Worm (Caenorhabditis elegans) whole organism, L4/young adult: Measurements from ENCODE around the gene C56G2.22.

Source experiments
- W03F9.2 ChIP-seq: fragments of 150-350 bp; optimal IDR thresholded peaks from 2 replicates; lab custom pipeline; 2014; ENCODE audit warnings: missing biosample characterization, missing genetic modification characterization
- dao-5 ChIP-seq: sonication (generic microtip); optimal IDR thresholded peaks from 2 replicates; lab custom pipeline; 2016; ENCODE audit warnings: missing genotype, missing genetic modification characterization, moderate library complexity, missing compliant biosample characterization
- him-1 ChIP-seq: sonication (generic microtip); optimal IDR thresholded peaks from 2 replicates; lab custom pipeline; 2016; ENCODE audit warnings: missing genotype, missing genetic modification reagents, missing genetic modification characterization, missing compliant biosample characterization

Gene C56G2.22

DNA sequence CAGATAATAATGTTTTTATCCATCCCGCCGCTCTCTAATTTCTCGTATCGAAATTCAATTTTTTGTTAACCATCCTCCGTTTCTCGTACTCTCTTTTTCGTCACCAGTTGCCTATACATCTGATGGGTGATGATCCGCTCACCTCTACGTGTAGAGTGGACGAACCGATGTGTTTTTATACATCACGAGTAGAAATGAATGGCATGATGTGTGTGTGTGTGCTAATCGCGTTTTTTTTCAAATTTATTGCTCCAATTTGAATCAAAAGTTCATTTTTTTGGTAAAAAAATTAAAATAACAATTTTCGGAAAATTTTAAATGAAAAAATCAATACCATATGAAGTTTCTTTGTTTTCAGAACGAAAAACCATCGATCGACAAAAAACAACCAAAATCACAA is 9.8 kb downstream of the C56G2.22 start:
- no peak for TF ChIP-seq W03F9.2 (tag; lab: Kevin White, UChicago)
- TF ChIP-seq dao-5 (tag; lab: Kevin White, UChicago), result no peak

DNA sequence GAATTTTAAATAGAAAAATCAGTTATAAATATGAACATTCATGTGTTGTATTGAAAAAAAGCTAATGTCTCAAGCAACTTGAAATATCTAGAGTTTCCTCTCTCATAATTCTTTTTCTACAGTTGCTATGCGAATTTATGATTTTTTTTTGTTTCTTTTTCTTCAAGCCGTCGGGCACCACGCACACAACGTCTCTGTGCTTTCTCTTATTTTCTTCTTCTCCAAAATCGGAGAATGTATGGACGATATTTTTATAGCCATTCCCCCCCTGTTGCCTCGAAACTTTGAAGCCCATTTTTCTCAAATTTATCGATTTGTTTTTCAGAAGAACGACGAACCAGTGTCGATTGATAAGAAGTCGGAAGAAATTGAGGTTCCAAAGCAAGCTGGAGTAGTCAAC is 10.5 kb downstream of the C56G2.22 start:
- TF ChIP-seq him-1 (tag; lab: Kevin White, UChicago) (no peak), W03F9.2 (tag; lab: Kevin White, UChicago) (no peak), dao-5 (tag; lab: Kevin White, UChicago) (no peak)

DNA sequence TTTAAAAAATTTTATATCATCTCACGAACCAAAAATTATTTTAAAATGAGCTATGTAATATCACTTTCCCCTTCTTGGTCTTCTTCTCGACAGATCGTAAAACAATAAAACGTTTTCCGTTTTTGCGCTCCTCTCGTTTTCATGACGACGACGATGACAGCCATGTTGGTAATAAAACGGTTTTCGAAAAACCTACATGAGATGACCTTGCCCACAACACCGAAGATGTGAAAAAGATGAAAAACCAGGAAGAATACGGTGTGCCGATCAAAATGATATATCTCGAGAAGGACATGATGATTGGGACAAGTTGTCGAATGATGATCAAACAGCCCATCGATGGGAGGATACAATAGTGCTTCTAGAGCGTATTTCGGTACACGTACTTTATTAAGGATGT is 12.5 kb downstream of the C56G2.22 start:
- TF ChIP-seq W03F9.2 (tag; lab: Kevin White, UChicago) (no peak), dao-5 (tag; lab: Kevin White, UChicago) (no peak), him-1 (tag; lab: Kevin White, UChicago) (no peak)

DNA sequence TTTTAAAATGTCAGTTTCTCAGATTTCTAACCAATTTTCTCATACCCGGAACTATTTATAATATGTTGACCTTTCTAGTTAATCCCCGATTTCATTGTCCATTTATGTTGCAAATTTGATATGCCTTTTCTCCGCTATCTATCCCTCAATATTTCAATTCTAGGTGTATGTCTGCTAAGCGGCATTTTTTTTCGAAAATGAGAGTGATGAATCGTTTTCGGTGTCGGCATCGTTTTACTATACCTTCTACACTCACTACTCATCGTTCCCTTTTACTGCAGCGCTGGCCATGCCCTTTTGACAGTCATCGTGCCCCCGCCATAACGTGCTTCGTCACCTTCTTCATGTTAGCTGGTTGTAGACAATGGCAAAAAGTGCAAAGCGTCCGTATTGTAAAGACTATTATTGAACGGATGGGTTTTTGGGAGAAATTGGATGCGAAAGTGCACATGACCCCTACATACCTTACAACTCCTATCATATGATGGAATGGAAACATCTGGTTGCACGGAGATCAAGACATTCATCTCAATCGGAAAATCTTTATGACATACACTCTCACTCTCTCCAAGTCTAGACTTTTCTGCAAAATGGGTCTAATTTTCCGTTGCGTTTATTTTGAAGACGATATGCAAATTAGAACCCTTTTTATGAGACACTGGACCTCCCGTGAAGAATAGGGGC is 13.1 kb downstream of the C56G2.22 start:
- TF ChIP-seq him-1 (tag; lab: Kevin White, UChicago) (no peak), W03F9.2 (tag; lab: Kevin White, UChicago) (no peak), dao-5 (tag; lab: Kevin White, UChicago) (no peak)

DNA sequence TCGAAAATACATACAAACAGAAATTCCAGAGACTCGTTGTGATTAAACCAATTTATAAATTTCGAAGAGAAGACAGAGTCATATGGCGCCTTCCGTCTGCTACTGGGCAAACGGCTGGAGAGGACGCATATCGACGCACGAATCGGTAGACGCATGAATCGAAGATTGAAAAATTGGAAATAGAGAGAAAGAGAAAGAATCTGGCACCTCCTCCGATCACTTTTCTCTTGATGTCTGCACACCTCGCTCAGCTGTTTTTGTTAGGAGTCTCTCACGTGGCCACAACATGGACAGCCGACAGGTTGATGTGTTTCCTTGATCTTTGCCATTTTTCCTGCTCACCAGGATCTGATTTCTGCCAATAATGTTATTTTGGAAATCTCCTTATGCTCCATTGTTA is 13.9 kb downstream of the C56G2.22 start:
- TF ChIP-seq W03F9.2 (tag; lab: Kevin White, UChicago) (no peak), him-1 (tag; lab: Kevin White, UChicago) (no peak), dao-5 (tag; lab: Kevin White, UChicago) (no peak)

DNA sequence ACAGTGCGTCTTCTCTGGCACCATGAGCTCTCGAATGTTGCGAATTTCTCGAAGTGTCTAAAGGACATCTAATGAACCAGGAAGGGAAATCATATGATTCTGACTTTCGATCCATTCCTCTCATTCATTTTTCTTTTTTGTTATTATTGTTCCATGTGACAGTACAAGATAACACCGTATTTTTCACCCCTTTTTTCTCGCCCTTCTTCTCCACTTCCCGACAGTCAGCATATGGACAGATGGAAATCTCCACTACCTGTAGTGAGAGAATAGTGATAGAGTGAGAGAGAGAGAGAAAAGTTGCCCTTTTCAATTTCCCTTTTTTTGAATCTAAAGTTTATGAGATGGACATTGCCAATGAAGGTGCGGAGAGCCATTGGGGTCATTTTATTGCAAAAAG is 14.6 kb downstream of the C56G2.22 start:
- no peak for TF ChIP-seq him-1 (tag; lab: Kevin White, UChicago)
- TF ChIP-seq dao-5 (tag; lab: Kevin White, UChicago), result no peak
- no peak for TF ChIP-seq W03F9.2 (tag; lab: Kevin White, UChicago)

DNA sequence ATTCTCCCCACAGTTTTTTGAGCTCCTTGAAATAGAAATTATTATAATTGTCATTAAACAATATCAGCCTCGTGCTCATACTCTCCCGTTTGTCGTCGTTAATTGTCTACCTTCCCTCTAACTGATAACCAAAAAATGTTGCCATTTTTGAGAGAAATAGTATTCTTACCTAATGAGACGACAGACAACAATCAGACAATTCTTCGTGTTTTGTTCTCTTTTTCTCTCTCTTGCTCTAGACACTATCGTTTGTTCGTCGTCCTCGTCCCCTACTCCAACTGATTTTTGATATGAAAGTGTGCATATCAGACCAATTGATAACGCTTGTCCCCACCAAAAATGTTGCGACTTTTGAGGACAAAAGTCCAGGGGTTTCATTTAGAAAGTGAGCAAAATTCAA is 15.3 kb downstream of the C56G2.22 start:
- TF ChIP-seq him-1 (tag; lab: Kevin White, UChicago) (no peak), dao-5 (tag; lab: Kevin White, UChicago) (no peak), W03F9.2 (tag; lab: Kevin White, UChicago) (no peak)

DNA sequence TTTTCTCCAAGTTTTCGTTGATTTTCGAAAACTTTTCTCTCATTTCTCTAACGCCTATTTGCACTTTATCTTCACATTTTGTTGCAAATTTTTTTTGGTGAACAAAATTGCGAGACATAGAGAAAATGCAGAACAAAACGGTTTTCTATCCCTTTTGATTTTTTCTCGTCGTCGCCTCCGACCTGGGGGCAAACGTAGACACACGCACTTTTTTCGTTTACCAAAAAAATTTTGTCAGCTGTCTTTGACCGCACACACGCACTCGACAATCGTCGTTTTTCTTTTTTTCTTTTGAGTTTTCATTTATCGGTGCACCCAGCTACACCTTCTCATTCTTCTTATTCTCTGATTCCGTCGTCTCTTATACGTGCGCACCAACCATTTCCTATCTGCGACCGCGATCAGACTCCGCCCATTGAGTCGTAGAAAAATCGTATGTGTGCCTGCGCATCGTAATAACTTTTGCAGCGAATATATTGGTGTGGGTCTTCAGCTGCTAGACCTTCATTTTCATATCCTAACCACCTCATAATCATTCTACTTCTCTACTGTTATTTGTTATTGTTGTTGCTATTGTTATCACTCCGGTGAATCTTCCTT is 16.2 kb downstream of the C56G2.22 start:
- TF ChIP-seq W03F9.2 (tag; lab: Kevin White, UChicago) (no peak), dao-5 (tag; lab: Kevin White, UChicago) (no peak), him-1 (tag; lab: Kevin White, UChicago) (no peak)

DNA sequence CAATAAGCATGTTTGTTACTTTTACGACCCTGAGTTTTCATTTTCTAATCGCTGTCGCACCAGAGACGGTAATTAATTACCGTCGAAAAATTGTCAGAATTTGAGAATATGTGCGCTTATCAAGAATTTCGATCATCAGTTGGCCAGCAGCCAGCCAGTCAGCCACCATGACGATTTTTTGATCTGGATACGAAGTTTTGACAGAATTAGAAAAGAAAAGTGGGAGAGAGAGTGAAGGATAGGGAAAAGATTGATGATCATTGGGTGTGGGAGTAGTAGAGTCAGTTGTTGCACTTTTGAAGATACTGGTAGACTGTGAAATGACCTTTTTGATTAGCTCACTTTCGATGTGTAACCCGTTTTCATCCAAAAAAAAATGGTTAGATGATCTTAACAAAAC is 18.1 kb downstream of the C56G2.22 start:
- no peak for TF ChIP-seq W03F9.2 (tag; lab: Kevin White, UChicago)

DNA sequence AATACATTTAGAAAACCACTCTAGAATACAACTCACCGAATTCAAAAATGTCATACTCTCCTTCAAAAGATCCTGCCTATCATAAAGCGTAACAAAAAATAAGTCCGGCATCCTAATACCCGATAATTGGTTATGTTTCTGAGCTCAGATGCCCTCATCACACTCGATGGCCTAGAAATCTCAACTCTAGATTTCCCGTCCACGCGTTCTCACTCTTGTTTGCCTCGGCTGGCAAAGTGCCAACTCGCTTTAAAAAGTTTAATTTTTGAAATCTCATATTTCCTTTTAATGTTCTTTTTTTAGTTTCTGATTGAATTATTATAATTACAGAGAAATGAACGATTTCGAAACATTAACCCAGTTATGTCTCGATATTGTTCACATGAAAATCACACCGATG is 21.5 kb downstream of the C56G2.22 start, which contains the start of the genes C56G2.15 and thoc-2:
TSS of gene C56G2.15 (minus strand) at position 188 of the 400 bp plus-strand sequence.
TSS of gene thoc-2 (plus strand) at position 331 of the 400 bp plus-strand sequence.
- TF ChIP-seq W03F9.2 (tag; lab: Kevin White, UChicago), result no peak
- TF ChIP-seq him-1 (tag; lab: Kevin White, UChicago), result no peak
- TF ChIP-seq dao-5 (tag; lab: Kevin White, UChicago), result no peak

DNA sequence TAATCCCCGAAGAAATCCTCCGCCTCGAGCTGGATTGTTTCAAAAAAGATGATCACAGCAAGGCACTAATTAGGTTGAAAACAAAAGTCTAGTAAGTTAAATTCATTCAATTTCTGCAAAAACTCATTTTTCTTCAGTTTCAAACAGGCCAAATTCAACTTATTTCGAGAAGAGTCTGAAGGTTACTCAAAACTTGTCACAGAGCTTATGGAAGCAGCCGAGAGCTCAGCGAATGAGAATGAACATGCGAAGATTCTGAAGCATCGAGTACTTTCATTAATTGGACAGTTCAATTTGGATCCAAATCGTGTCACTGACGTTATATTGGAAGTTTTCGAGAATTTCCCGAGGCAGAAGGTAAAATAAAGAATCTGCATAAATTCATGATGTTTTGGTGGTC is 22.3 kb downstream of the C56G2.22 start:
- TF ChIP-seq W03F9.2 (tag; lab: Kevin White, UChicago) (no peak), dao-5 (tag; lab: Kevin White, UChicago) (no peak), him-1 (tag; lab: Kevin White, UChicago) (no peak)

DNA sequence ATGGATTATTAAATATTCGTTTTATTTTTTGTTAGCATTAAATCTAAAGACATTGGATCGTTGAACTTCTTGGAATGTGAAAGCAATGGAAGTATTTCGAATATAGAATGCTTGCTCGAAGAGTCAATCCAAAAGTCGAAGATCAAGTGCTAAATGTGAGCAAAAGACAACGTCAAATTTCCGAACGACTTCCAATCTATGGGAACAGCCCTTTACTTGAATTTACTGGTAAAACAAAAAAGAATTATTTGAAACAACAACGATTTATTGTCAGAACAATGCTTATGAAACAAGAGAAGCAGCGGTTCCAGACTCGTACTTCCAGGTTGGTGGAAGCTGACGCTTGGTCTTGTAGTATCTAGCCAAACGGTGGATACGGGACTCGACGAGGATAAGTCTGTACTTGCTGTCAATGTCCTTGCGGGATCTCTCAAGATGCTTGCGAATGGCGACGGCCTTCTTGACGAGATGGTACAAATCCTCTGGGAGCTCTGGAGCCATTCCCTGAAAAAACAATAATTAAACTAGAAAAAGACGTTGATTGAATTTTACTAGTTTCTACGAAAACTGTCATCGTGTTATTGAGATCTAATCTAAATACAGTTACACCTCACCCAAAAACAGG is 27.7 kb downstream of the C56G2.22 start:
- TF ChIP-seq him-1 (tag; lab: Kevin White, UChicago), result no peak

DNA sequence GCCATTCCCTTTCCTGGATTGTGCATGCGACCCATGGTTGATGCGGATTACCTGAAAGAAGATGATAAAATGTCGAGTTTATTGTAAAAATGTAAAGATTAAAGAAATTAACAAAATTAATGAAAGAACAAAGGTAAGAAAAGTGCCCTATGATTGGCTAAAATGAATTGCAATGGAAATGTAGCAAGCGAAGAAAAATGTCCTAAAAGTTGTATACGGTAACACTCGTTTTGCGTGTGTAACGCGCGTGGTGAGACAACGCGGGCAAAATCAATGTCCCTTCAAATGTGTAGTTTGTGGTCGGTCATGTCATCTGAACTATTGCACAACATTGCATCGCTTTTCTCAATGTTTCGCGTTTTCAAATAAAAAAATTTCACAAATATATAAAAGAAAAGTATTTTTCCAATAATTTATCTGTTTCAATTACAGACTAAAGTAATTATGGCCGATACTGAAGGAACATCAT is 28.7 kb downstream of the C56G2.22 start, which contains the start of the genes rps-13 and nfx-1:
TSS of gene rps-13 (minus strand) at position 51 of the 469 bp plus-strand sequence.
TSS of gene nfx-1 (plus strand) at position 433 of the 469 bp plus-strand sequence.
- TF ChIP-seq W03F9.2 (tag; lab: Kevin White, UChicago) (peak; percentile 69), dao-5 (tag; lab: Kevin White, UChicago) (no peak)
